Fruit fly (Drosophila melanogaster) whole organism, wandering third instar larva: ENCODE data around the gene sty.

Experiments used
- Abd-B ChIP-seq: fragments of >200 bp; optimal IDR thresholded peaks from 2 replicates; lab custom pipeline; 2017; ENCODE audit warnings: missing biosample characterization, missing genetic modification characterization
- CG32264 ChIP-seq: fragments of 200-800 bp; sonication (Bioruptor generic); optimal IDR thresholded peaks from 2 replicates; lab custom pipeline; 2016; ENCODE audit warnings: missing biosample characterization, missing genetic modification characterization
- CG9705 ChIP-seq: fragments of 200-800 bp; sonication (Bioruptor generic); optimal IDR thresholded peaks from 2 replicates; lab custom pipeline; 2018; ENCODE audit warnings: missing biosample characterization, mild to moderate bottlenecking, missing genetic modification characterization
- CrebA ChIP-seq: fragments of 200-800 bp; sonication (Bioruptor generic); optimal IDR thresholded peaks from 2 replicates; lab custom pipeline; 2016; ENCODE audit warnings: missing biosample characterization, mild to moderate bottlenecking, missing genetic modification characterization, borderline replicate concordance
- Dfd ChIP-seq: fragments of >200 bp; optimal IDR thresholded peaks from 2 replicates; lab custom pipeline; 2017; ENCODE audit warnings: missing biosample characterization, missing genetic modification characterization
- Dif ChIP-seq: fragments of 200-275, 200-300 bp; sonication (Bioruptor generic); optimal IDR thresholded peaks from 2 replicates; lab custom pipeline; 2018; ENCODE audit warnings: missing biosample characterization, missing genetic modification characterization; ENCODE audit not compliant: partially characterized antibody
- GATAd ChIP-seq: sonication (Bioruptor generic); optimal IDR thresholded peaks from 2 replicates; lab custom pipeline; 2016; ENCODE audit warnings: missing biosample characterization, missing genetic modification characterization
- HLH106 ChIP-seq: fragments of 200-800 bp; optimal IDR thresholded peaks from 3 replicates; lab custom pipeline; 2019; ENCODE audit warnings: missing biosample characterization, mild to moderate bottlenecking, missing genetic modification characterization, moderate library complexity
- Hnf4 ChIP-seq: fragments of 200-800 bp; sonication (Bioruptor generic); optimal IDR thresholded peaks from 2 replicates; lab custom pipeline; 2016; ENCODE audit warnings: missing biosample characterization, mild to moderate bottlenecking, missing genetic modification characterization
- Hr78 ChIP-seq: fragments of >200 bp; optimal IDR thresholded peaks from 2 replicates; lab custom pipeline; 2017; ENCODE audit warnings: missing biosample characterization, missing genetic modification characterization
- Hr83 ChIP-seq: fragments of 200-300 bp; sonication (Bioruptor generic); optimal IDR thresholded peaks from 2 replicates; lab custom pipeline; 2016; ENCODE audit warnings: missing biosample characterization, mild to moderate bottlenecking, missing genetic modification characterization, moderate library complexity; ENCODE audit not compliant: poor library complexity, severe bottlenecking
- Jra ChIP-seq: sonication (Bioruptor generic); optimal IDR thresholded peaks from 2 replicates; lab custom pipeline; 2016; ENCODE audit warnings: missing biosample characterization, missing genetic modification characterization
- Mio ChIP-seq: sonication (Bioruptor generic); optimal IDR thresholded peaks from 2 replicates; lab custom pipeline; 2016; ENCODE audit warnings: missing biosample characterization, missing genetic modification characterization
- Myc ChIP-seq: fragments of >200 bp; optimal IDR thresholded peaks from 2 replicates; lab custom pipeline; 2017
- N ChIP-seq: fragments of >200 bp; optimal IDR thresholded peaks from 2 replicates; lab custom pipeline; 2018; ENCODE audit warnings: missing biosample characterization, missing external identifiers, missing genetic modification characterization
- OdsH ChIP-seq: fragments of 200-800 bp; sonication (Bioruptor generic); optimal IDR thresholded peaks from 2 replicates; lab custom pipeline; 2016; ENCODE audit warnings: missing biosample characterization, mild to moderate bottlenecking, missing genetic modification characterization
- Rel ChIP-seq, 2 experiments: fragments of 200-800 bp; sonication (Bioruptor generic) in 1 of 2; optimal IDR thresholded peaks; 2 replicates in 1 of 2; 3 replicates in 1 of 2; lab custom pipeline; 2016 to 2019; ENCODE audit warnings: mild to moderate bottlenecking in 2 of 2, missing biosample characterization in 2 of 2, missing genetic modification characterization in 2 of 2, moderate library complexity in 1 of 2
- Sp1 ChIP-seq: fragments of 200-800 bp; sonication (Bioruptor generic); optimal IDR thresholded peaks from 3 replicates; lab custom pipeline; 2019; ENCODE audit warnings: missing biosample characterization, mild to moderate bottlenecking, missing genetic modification characterization, moderate library complexity
- Vsx2 ChIP-seq: fragments of 200-300, 225-300 bp; sonication (Bioruptor generic); optimal IDR thresholded peaks from 2 replicates; lab custom pipeline; 2018; ENCODE audit warnings: missing biosample characterization, missing genetic modification characterization; ENCODE audit not compliant: partially characterized antibody
- br ChIP-seq: fragments of 200-800 bp; sonication (Bioruptor generic); optimal IDR thresholded peaks from 2 replicates; lab custom pipeline; 2016; ENCODE audit warnings: missing biosample characterization, missing genetic modification characterization
- brk ChIP-seq: fragments of 200-800 bp; sonication (Bioruptor generic); optimal IDR thresholded peaks from 2 replicates; lab custom pipeline; 2016; ENCODE audit warnings: missing biosample characterization, mild to moderate bottlenecking, missing genetic modification characterization
- dl ChIP-seq, 2 experiments: fragments of 175-275, 200-275 bp in 1 of 2; fragments of 200-275 bp in 1 of 2; sonication (Bioruptor generic); optimal IDR thresholded peaks; lab custom pipeline; 2018; ENCODE audit warnings: mild to moderate bottlenecking in 2 of 2, missing biosample characterization in 2 of 2, missing genetic modification characterization in 2 of 2, moderate library complexity in 2 of 2; ENCODE audit not compliant: partially characterized antibody in 2 of 2, insufficient read depth in 1 of 2
- dmrt93B ChIP-seq: fragments of 200-800 bp; sonication (Bioruptor generic); optimal IDR thresholded peaks from 2 replicates; lab custom pipeline; 2018; ENCODE audit warnings: missing biosample characterization, mild to moderate bottlenecking, missing genetic modification characterization
- dsf ChIP-seq: sonication (Bioruptor generic); optimal IDR thresholded peaks from 2 replicates; lab custom pipeline; 2016; ENCODE audit warnings: missing biosample characterization, missing genetic modification characterization, borderline replicate concordance
- ey ChIP-seq: fragments of 200-800 bp; sonication (Bioruptor generic); optimal IDR thresholded peaks from 2 replicates; lab custom pipeline; 2016; ENCODE audit warnings: missing biosample characterization, missing genetic modification characterization
- foxo ChIP-seq, 2 experiments: fragments of 200-800 bp; sonication (Bioruptor generic); optimal IDR thresholded peaks; 2 replicates in 1 of 2; 3 replicates in 1 of 2; lab custom pipeline; 2016 to 2017; ENCODE audit warnings: missing biosample characterization in 2 of 2, missing genetic modification characterization in 2 of 2
- fru ChIP-seq: fragments of 200-800 bp; sonication (Bioruptor generic); optimal IDR thresholded peaks from 3 replicates; lab custom pipeline; 2016; ENCODE audit warnings: missing biosample characterization, mild to moderate bottlenecking, missing genetic modification characterization
- h ChIP-seq: fragments of 200-800 bp; sonication (Bioruptor generic); optimal IDR thresholded peaks from 3 replicates; lab custom pipeline; 2016; ENCODE audit warnings: missing biosample characterization, mild to moderate bottlenecking, missing genetic modification characterization
- jim ChIP-seq: fragments of 175-275, 200-325 bp; sonication (Bioruptor generic); optimal IDR thresholded peaks from 2 replicates; lab custom pipeline; 2016; ENCODE audit warnings: missing biosample characterization, mild to moderate bottlenecking, missing genetic modification characterization
- lola ChIP-seq: fragments of >200 bp; optimal IDR thresholded peaks from 2 replicates; lab custom pipeline; 2017; ENCODE audit warnings: missing biosample characterization, missing genetic modification characterization
- pan ChIP-seq: fragments of >200 bp; optimal IDR thresholded peaks from 2 replicates; lab custom pipeline; 2017
- psq ChIP-seq: fragments of 200-800 bp; sonication (Bioruptor generic); optimal IDR thresholded peaks from 3 replicates; lab custom pipeline; 2017; ENCODE audit warnings: missing biosample characterization, mild to moderate bottlenecking, missing genetic modification characterization, moderate library complexity
- rgr ChIP-seq: fragments of 200-800 bp; sonication (Bioruptor generic); optimal IDR thresholded peaks from 3 replicates; lab custom pipeline; 2016; ENCODE audit warnings: missing biosample characterization, mild to moderate bottlenecking, missing genetic modification characterization
- sage ChIP-seq: fragments of 200-800 bp; sonication (Bioruptor generic); optimal IDR thresholded peaks from 2 replicates; lab custom pipeline; 2016; ENCODE audit warnings: missing biosample characterization, mild to moderate bottlenecking, missing genetic modification characterization
- sv ChIP-seq: fragments of 200-800 bp; sonication (Bioruptor generic); optimal IDR thresholded peaks from 3 replicates; lab custom pipeline; 2016; ENCODE audit warnings: missing biosample characterization, missing genetic modification characterization
- tai ChIP-seq: sonication (Bioruptor generic); optimal IDR thresholded peaks from 2 replicates; lab custom pipeline; 2016; ENCODE audit warnings: missing biosample characterization, missing genetic modification characterization
- usp ChIP-seq: fragments of >200 bp; optimal IDR thresholded peaks from 2 replicates; lab custom pipeline; 2017; ENCODE audit warnings: missing biosample characterization, missing genetic modification characterization
- woc ChIP-seq: sonication (Bioruptor generic); optimal IDR thresholded peaks from 2 replicates; lab custom pipeline; 2016; ENCODE audit warnings: missing biosample characterization, mild to moderate bottlenecking, missing genetic modification characterization

sty gene

DNA sequence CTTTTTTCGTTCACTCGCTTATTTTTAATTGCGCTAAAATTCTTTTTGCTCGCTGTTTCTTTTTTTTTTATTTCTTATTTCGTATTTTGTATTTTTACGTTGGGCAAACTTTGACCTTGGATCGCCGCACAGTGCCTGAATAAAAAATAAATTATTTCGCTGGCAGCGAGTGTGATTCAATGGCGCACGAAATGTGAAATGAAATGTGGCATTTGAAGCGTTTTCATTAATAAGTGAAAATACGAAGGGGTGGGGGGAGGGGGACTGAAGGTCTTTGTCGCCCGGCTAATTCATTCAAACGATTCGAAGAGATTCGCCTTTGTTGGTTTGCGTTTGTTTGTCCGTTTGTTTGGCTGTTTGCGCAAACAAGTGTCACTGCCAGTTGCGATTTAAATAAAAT lies 17.3 kb downstream of the sty start:
- TF ChIP-seq Dif (GFP tag; lab: Kevin White, UChicago) (no peak), psq (GFP tag; lab: Kevin White, UChicago) (peak; percentile 2), CG32264 (GFP tag; lab: Kevin White, UChicago) (no peak)

DNA sequence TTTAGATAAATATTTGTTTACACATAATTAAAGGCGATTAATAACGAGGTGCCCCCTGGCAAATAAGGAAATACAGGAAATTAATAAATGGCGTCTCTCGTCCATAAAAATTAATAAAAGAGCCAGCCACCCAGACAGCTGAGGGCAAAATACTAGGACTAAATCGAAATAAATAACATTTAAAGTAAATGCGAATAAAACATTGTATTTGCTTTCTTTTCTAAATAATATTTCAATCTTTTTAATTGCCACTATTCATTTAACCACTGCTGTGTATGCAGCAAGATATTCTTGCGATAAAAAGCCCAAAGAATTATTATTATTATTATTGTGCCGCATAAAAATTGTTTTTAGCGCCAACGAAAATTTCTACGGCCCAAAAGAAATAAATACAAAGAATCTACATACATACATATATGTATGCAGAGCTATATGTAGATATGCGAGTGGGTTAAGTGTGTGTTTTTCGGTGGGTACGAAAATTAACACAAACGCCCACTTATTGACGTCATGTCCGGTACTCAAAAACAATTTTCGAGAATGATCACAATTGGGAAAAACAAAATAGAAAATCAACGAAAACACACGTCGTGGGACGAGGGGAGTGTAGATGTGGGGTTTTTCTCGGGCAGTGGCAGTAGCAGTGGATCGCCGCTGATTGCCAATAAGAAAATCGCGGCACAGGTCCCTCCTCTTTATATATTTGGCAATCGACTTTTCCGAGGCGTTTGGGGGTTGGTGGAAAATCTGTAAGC lies 18.3 kb downstream of the sty start:
- no peak for TF ChIP-seq Vsx2 (GFP tag; lab: Kevin White, UChicago)
- TF ChIP-seq Mio: no peak
- TF ChIP-seq Rel (GFP tag; optimal IDR thresholded peaks at IDR 0.05; lab: Kevin White, UChicago): no peak
- peak; percentile 55 for TF ChIP-seq Rel (tag; optimal IDR thresholded peaks at IDR 0.05; lab: Kevin White, UChicago)
- no peak for TF ChIP-seq Hr83 (GFP tag; lab: Kevin White, UChicago)
- TF ChIP-seq Hnf4 (GFP tag; lab: Kevin White, UChicago): no peak
- TF ChIP-seq Dfd (GFP tag; lab: Kevin White, UChicago): no peak
- no peak for TF ChIP-seq brk
- TF ChIP-seq lola (GFP tag; lab: Kevin White, UChicago): no peak
- no peak for TF ChIP-seq br (GFP tag; lab: Kevin White, UChicago)
- peak; percentile 29 for TF ChIP-seq h (GFP tag; lab: Kevin White, UChicago)
- TF ChIP-seq CG32264 (GFP tag; lab: Kevin White, UChicago): no peak
- no peak for TF ChIP-seq sv (GFP tag; lab: Kevin White, UChicago)
- peak; percentile 32 for TF ChIP-seq rgr
- no peak for TF ChIP-seq CrebA (GFP tag; lab: Kevin White, UChicago)
- TF ChIP-seq foxo (GFP tag; optimal IDR thresholded peaks at IDR 0.05; lab: Kevin White, UChicago): no peak
- TF ChIP-seq Abd-B (GFP tag; lab: Kevin White, UChicago): no peak
- TF ChIP-seq usp (GFP tag; lab: Kevin White, UChicago): no peak
- TF ChIP-seq Myc (lab: Kevin White, UChicago): no peak
- TF ChIP-seq Dif (GFP tag; lab: Kevin White, UChicago): no peak
- TF ChIP-seq ey: no peak
- no peak for TF ChIP-seq GATAd (GFP tag; lab: Kevin White, UChicago)
- no peak for TF ChIP-seq sage (GFP tag; lab: Kevin White, UChicago)
- no peak for TF ChIP-seq Sp1
- no peak for TF ChIP-seq Jra (GFP tag; lab: Kevin White, UChicago)
- peak; percentile 4 for TF ChIP-seq HLH106 (tag; lab: Kevin White, UChicago)
- TF ChIP-seq fru (GFP tag; lab: Kevin White, UChicago): no peak
- TF ChIP-seq pan (lab: Kevin White, UChicago): no peak
- TF ChIP-seq N (GFP tag; lab: Kevin White, UChicago): no peak
- no peak for TF ChIP-seq dl (GFP tag; optimal IDR thresholded peaks at IDR 0.05; lab: Kevin White, UChicago; ENCODE audit: insufficient read depth in 1 of 2, partially characterized antibody in 2 of 2)
- no peak for TF ChIP-seq CG9705 (GFP tag; lab: Kevin White, UChicago)
- no peak for TF ChIP-seq Hr78 (GFP tag; lab: Kevin White, UChicago)
- no peak for TF ChIP-seq dsf (GFP tag; lab: Kevin White, UChicago)
- TF ChIP-seq jim (GFP tag; lab: Kevin White, UChicago): no peak
- TF ChIP-seq woc (GFP tag; lab: Kevin White, UChicago): no peak
- TF ChIP-seq dmrt93B: peak; percentile 9
- no peak for TF ChIP-seq OdsH
- no peak for TF ChIP-seq tai
- peak; percentile 3 for TF ChIP-seq psq (GFP tag; lab: Kevin White, UChicago)
